Worm (Caenorhabditis elegans) whole organism, mixed stage, embryonic: ENCODE results near the gene scav-5.

Source experiments
- M03D4.4 ChIP-seq: sonication (generic microtip); optimal IDR thresholded peaks from 2 replicates; lab custom pipeline; 2017; ENCODE audit warnings: mild to moderate bottlenecking, missing genetic modification characterization, missing compliant biosample characterization
- bed-3 ChIP-seq: fragments of 200-800 bp; sonication (Bioruptor generic); optimal IDR thresholded peaks from 3 replicates; lab custom pipeline; 2018; ENCODE audit warnings: mild to moderate bottlenecking, missing genetic modification characterization, moderate library complexity, missing compliant biosample characterization
- ceh-43 ChIP-seq: fragments of 200-800 bp; sonication (Bioruptor generic); optimal IDR thresholded peaks from 2 replicates; lab custom pipeline; 2018; ENCODE audit warnings: mild to moderate bottlenecking, missing genetic modification characterization, moderate library complexity, missing compliant biosample characterization
- ceh-83 ChIP-seq: fragments of 200-800 bp; sonication (Bioruptor generic); optimal IDR thresholded peaks from 2 replicates; lab custom pipeline; 2018; ENCODE audit warnings: mild to moderate bottlenecking, missing genetic modification characterization, missing compliant biosample characterization
- elt-1 ChIP-seq: sonication (generic microtip); optimal IDR thresholded peaks from 2 replicates; lab custom pipeline; 2017; ENCODE audit warnings: missing genetic modification characterization, mild to moderate bottlenecking, missing compliant biosample characterization, antibody characterized with exemption, moderate library complexity, borderline replicate concordance; ENCODE audit not compliant: insufficient read depth
- elt-3 ChIP-seq: fragments of 150-350 bp; optimal IDR thresholded peaks from 2 replicates; lab custom pipeline; 2014; ENCODE audit warnings: missing biosample characterization, missing genetic modification characterization
- hlh-1 ChIP-seq: fragments of 150-350 bp; optimal IDR thresholded peaks from 2 replicates; lab custom pipeline; 2014; ENCODE audit warnings: missing biosample characterization, missing genetic modification reagents, missing genetic modification characterization
- lin-13 ChIP-seq: fragments of 150-350 bp; optimal IDR thresholded peaks from 2 replicates; lab custom pipeline; 2014; ENCODE audit warnings: missing biosample characterization, missing genetic modification characterization
- lsy-2 ChIP-seq: fragments of 150-350 bp; optimal IDR thresholded peaks from 2 replicates; lab custom pipeline; 2014; ENCODE audit warnings: missing biosample characterization, missing genetic modification characterization
- mab-5 ChIP-seq: fragments of 150-350 bp; optimal IDR thresholded peaks from 2 replicates; lab custom pipeline; 2014; ENCODE audit warnings: missing biosample characterization, missing genetic modification characterization
- mls-2 ChIP-seq: sonication (generic microtip); optimal IDR thresholded peaks from 2 replicates; lab custom pipeline; 2016; ENCODE audit warnings: mild to moderate bottlenecking, missing genetic modification characterization, moderate library complexity, missing compliant biosample characterization
- nhr-237 ChIP-seq: fragments of 150-350 bp; optimal IDR thresholded peaks from 2 replicates; lab custom pipeline; 2014; ENCODE audit warnings: missing biosample characterization, missing genetic modification characterization
- nhr-28 ChIP-seq: fragments of 150-350 bp; optimal IDR thresholded peaks from 2 replicates; lab custom pipeline; 2014; ENCODE audit warnings: missing biosample characterization, missing genetic modification characterization
- nhr-76 ChIP-seq: sonication (generic microtip); optimal IDR thresholded peaks from 2 replicates; lab custom pipeline; 2017; ENCODE audit warnings: missing biosample characterization, missing genetic modification characterization
- snpc-4 ChIP-seq: fragments of 150-350 bp; optimal IDR thresholded peaks from 2 replicates; lab custom pipeline; 2014; ENCODE audit warnings: missing biosample characterization, missing genetic modification characterization
- unc-62 ChIP-seq: fragments of 150-350 bp; optimal IDR thresholded peaks from 2 replicates; lab custom pipeline; 2014; ENCODE audit warnings: missing biosample characterization, missing genetic modification reagents, missing genetic modification characterization
- zip-8 ChIP-seq: fragments of 150-350 bp; optimal IDR thresholded peaks from 2 replicates; lab custom pipeline; 2014; ENCODE audit warnings: missing biosample characterization, missing genetic modification characterization

scav-5 gene

ce11 chrX:9905840-9906239, 47.7 kb downstream of the scav-5 start, which contains the start of gene F21G4.5:
TSS of gene F21G4.5 (plus strand) at chrX:9906140.
- no peak for TF ChIP-seq mab-5 (tag; lab: Kevin White, UChicago)
- TF ChIP-seq nhr-76, result no peak
- TF ChIP-seq ceh-43 (GFP tag; lab: Kevin White, UChicago), result no peak
- no peak for TF ChIP-seq unc-62 (GFP tag; lab: Kevin White, UChicago)
- TF ChIP-seq lin-13 (tag; lab: Kevin White, UChicago), result no peak
- TF ChIP-seq ceh-83 (GFP tag; lab: Kevin White, UChicago), result no peak
- TF ChIP-seq bed-3 (GFP tag; lab: Kevin White, UChicago), result no peak
- TF ChIP-seq lsy-2 (tag; lab: Kevin White, UChicago), result no peak
- no peak for TF ChIP-seq snpc-4 (tag; lab: Kevin White, UChicago)
- no peak for TF ChIP-seq mls-2
- TF ChIP-seq elt-1, result no peak
- TF ChIP-seq nhr-237 (tag; lab: Kevin White, UChicago), result no peak
- no peak for TF ChIP-seq zip-8
- TF ChIP-seq elt-3, result no peak
- TF ChIP-seq hlh-1 (tag; lab: Kevin White, UChicago), result no peak
- TF ChIP-seq nhr-28, result no peak
- no peak for TF ChIP-seq M03D4.4 (tag; lab: Kevin White, UChicago)
- TF ChIP-seq, all 35 proteins: peak for 0
